Worm (Caenorhabditis elegans) whole organism, midembryonic: ENCODE data around the gene unc-9.

ENCODE experiments used
- flt-1 ChIP-seq: fragments of 200-800 bp; sonication (Bioruptor generic); IDR thresholded peaks from 2 replicates; pipeline ENCODE4 v1.3.6; 2022; ENCODE audit warnings: missing genetic modification characterization, missing compliant biosample characterization
- ztf-29 ChIP-seq: fragments of 200-800 bp; sonication (Bioruptor generic); IDR thresholded peaks from 2 replicates; pipeline ENCODE4 v1.3.6; 2022; ENCODE audit warnings: missing genetic modification reagents, missing genetic modification characterization, missing compliant biosample characterization

DNA sequence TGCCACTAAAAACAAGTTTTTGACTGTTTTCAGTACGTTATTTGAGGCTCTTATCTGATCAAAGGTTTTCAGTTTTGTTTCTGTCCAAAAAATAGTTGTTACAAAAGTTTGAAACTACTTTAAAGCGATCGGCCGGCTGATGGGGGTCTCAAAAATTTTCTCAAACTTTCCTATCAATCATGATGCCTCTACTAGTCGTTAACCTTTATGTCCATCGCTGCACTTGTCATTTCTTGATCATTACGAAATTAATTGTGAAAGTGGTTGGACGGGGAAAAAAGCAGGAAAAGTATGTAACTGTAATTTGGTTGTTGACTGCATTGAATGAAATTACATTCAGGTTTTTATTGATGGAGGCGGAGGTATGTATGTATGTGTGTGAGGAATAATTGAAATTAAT lies 41.7 kb upstream of the unc-9 start:
- TF ChIP-seq ztf-29 (GFP tag; lab: Robert Waterston, UW) (no peak), flt-1 (GFP tag; lab: Robert Waterston, UW) (no peak)
